Fruit fly (Drosophila melanogaster): ENCODE data around the gene CG13032.
A peak's percentile ranks its signal among the peaks of the same experiment; 100 is the strongest.

DNA sequence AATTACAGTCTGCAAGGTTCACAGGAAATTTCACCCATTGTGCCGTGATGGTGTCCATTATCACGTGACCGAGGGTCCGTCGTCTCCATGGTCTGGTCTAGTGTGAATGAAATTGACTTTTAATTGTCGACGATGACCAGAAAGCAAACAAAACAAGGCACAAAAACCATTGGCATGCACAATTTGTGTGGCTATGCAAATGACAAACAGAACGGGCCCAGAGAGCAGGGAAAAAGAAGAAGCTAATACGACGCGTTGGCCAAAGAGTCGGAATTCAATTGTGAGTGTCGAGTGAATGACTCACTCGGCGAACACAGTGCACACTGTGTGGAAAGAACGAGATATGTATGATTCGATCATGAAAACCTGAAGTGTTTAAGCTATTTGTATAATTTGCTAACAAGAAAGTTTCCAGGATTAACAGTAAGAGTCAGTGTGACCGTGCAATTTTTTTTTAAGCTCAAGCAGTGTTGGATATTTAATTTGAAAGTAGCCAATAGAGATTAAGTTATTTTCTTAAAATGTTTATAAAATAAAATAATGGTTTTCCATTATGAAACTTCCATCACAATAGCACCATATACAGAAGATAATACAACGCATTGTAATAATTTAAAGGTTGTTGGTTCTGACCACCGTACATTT lies 38.1 kb upstream of the CG13032 start:
- TF ChIP-seq CG1621 (tag; optimal IDR thresholded peaks at IDR 0.05) = no peak
- no peak for TF ChIP-seq CG34406 (GFP tag; optimal IDR thresholded peaks at IDR 0.05)
- no peak for TF ChIP-seq CG3032 (tag; optimal IDR thresholded peaks at IDR 0.05)
- no peak for TF ChIP-seq spab (GFP tag; optimal IDR thresholded peaks at IDR 0.05)
- no peak for TF ChIP-seq eg (GFP tag; IDR thresholded peaks at IDR 0.05)
- TF ChIP-seq lz (GFP tag; optimal IDR thresholded peaks at IDR 0.05) = no peak
- TF ChIP-seq CG10669 (GFP tag; optimal IDR thresholded peaks at IDR 0.05) = no peak
- TF ChIP-seq Lpt (GFP tag; optimal IDR thresholded peaks at IDR 0.05) = no peak
- no peak for TF ChIP-seq svp (GFP tag)
- TF ChIP-seq dac (GFP tag; optimal IDR thresholded peaks at IDR 0.05) = no peak
- no peak for TF ChIP-seq CG6276 (GFP tag; optimal IDR thresholded peaks at IDR 0.05)
- peak in 1 of 2 experiments; percentile 11 for TF ChIP-seq salr (GFP tag; optimal IDR thresholded peaks at IDR 0.05)
